Worm (Caenorhabditis elegans) whole organism, L1 larva: ENCODE measurements around the gene Y38E10A.33.

Source experiments
- Y116A8C.19 ChIP-seq: sonication (generic microtip); optimal IDR thresholded peaks from 2 replicates; lab custom pipeline; 2016; ENCODE audit warnings: missing compliant biosample characterization, missing genetic modification characterization, borderline replicate concordance
- elt-3 ChIP-seq, 6 experiments: fragments of 150-350 bp in 1 of 6; sonication (generic microtip); optimal IDR thresholded peaks; 2 replicates each; lab custom pipeline; 2017 to 2018; ENCODE audit warnings: missing biosample characterization in 6 of 6, missing genetic modification characterization in 6 of 6, inconsistent platforms in 1 of 6

DNA sequence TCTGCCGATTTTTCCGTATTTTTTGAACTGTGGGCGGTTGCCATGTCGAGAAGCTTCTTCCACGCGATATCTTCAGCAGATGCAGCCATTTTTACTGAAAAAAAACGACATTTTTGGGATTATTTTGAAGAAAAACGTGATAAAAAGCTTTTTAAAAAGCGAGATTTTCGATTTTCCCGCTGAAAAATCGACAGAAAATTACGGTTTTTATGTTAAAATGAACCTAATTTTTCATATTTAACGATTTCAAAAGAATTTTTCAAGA lies 1.8 kb downstream of the Y38E10A.33 start, which contains the start of gene Y38E10A.22:
- TF ChIP-seq elt-3 (tag; optimal IDR thresholded peaks at IDR 0.05; lab: Kevin White, UChicago) (no peak), Y116A8C.19 (tag; lab: Kevin White, UChicago) (no peak)
